Fruit fly (Drosophila melanogaster): Measurements from ENCODE around the gene Vti1b.

The Vti1b gene

dm6 chr3R:18384972-18385371, 11.8 kb upstream of the Vti1b start, which contains the start of gene CG14309:
Gene CG14309 (minus strand): TSS chr3R:18385072.
- TF ChIP-seq CG34367 (tag; optimal IDR thresholded peaks at IDR 0.05) (no peak), Pif1A (GFP tag; optimal IDR thresholded peaks at IDR 0.05) (no peak)

- TF ChIP-seq CG12605 (GFP tag; IDR thresholded peaks at IDR 0.05) (no peak), fd96Ca (GFP tag; IDR thresholded peaks at IDR 0.05) (no peak), Snoo (tag; optimal IDR thresholded peaks at IDR 0.05) (no peak), CG15710 (tag; optimal IDR thresholded peaks at IDR 0.05) (no peak), D1 (tag; optimal IDR thresholded peaks at IDR 0.05) (no peak), EcR (GFP tag; optimal IDR thresholded peaks at IDR 0.05) (no peak), CG9948 (tag; optimal IDR thresholded peaks at IDR 0.05) (no peak)
Observed at dm6 chr3R:18385593-18385992, 11.2 kb upstream of the Vti1b start, which contains the start of gene cona. Gene cona (plus strand): TSS chr3R:18385828.

dm6 chr3R:18389790-18390189, 7.0 kb upstream of the Vti1b start, which contains the start of gene Vha100-4:
Gene Vha100-4 (minus strand): TSS chr3R:18389805.
- TF ChIP-seq gl (tag; optimal IDR thresholded peaks at IDR 0.05) (no peak), rn (GFP tag; IDR thresholded peaks at IDR 0.05) (no peak), CG9948 (tag; optimal IDR thresholded peaks at IDR 0.05) (no peak), Pif1B (GFP tag; optimal IDR thresholded peaks at IDR 0.05) (no peak), Snoo (tag; optimal IDR thresholded peaks at IDR 0.05) (no peak), EcR (GFP tag; optimal IDR thresholded peaks at IDR 0.05) (no peak), CG32121 (GFP tag; IDR thresholded peaks at IDR 0.05) (no peak), Ets98B (GFP tag; IDR thresholded peaks at IDR 0.05) (no peak), CG15710 (tag; optimal IDR thresholded peaks at IDR 0.05) (no peak), CG8159 (tag; optimal IDR thresholded peaks at IDR 0.05) (no peak), CG12605 (GFP tag; IDR thresholded peaks at IDR 0.05) (no peak), CG10348 (GFP tag; IDR thresholded peaks at IDR 0.05) (no peak), fd96Ca (GFP tag; IDR thresholded peaks at IDR 0.05) (no peak), D1 (tag; optimal IDR thresholded peaks at IDR 0.05) (no peak)

- TF ChIP-seq CG17806 (tag; optimal IDR thresholded peaks at IDR 0.05) (peak; percentile 36), CG32121 (GFP tag; IDR thresholded peaks at IDR 0.05) (peak; percentile 69; the same call in 1 of the 2 replicates), CG12605 (GFP tag; IDR thresholded peaks at IDR 0.05) (peak; percentile 54), D1 (tag; optimal IDR thresholded peaks at IDR 0.05) (no peak), CG8159 (tag; optimal IDR thresholded peaks at IDR 0.05) (peak; percentile 52), CG8301 (tag; optimal IDR thresholded peaks at IDR 0.05) (no peak), Ets98B (GFP tag; IDR thresholded peaks at IDR 0.05) (peak; percentile 75), CG14655 (GFP tag; optimal IDR thresholded peaks at IDR 0.05) (no peak), Pif1A (GFP tag; optimal IDR thresholded peaks at IDR 0.05) (peak; percentile 63), gl (tag; optimal IDR thresholded peaks at IDR 0.05) (peak; percentile 44), CG10348 (GFP tag; IDR thresholded peaks at IDR 0.05) (no peak), CG15710 (tag; optimal IDR thresholded peaks at IDR 0.05) (peak; percentile 71), CG34367 (tag; optimal IDR thresholded peaks at IDR 0.05) (peak; percentile 40), CG4496 (GFP tag; IDR thresholded peaks at IDR 0.05) (no peak), Pif1B (GFP tag; optimal IDR thresholded peaks at IDR 0.05) (peak; percentile 35), EcR (GFP tag; optimal IDR thresholded peaks at IDR 0.05) (peak; percentile 1), Snoo (tag; optimal IDR thresholded peaks at IDR 0.05) (no peak), fd96Ca (GFP tag; IDR thresholded peaks at IDR 0.05) (no peak), CG9948 (tag; optimal IDR thresholded peaks at IDR 0.05) (no peak), CG13204 (GFP tag; optimal IDR thresholded peaks at IDR 0.05) (peak; percentile 36), rn (GFP tag; IDR thresholded peaks at IDR 0.05) (peak; percentile 44; the same call in 1 of the 2 replicates)
Observed at dm6 chr3R:18393436-18393835, 3.4 kb upstream of the Vti1b start.

- TF ChIP-seq Pif1A (GFP tag; optimal IDR thresholded peaks at IDR 0.05): no peak
- no peak for TF ChIP-seq CG8159 (tag; optimal IDR thresholded peaks at IDR 0.05)
- TF ChIP-seq EcR (GFP tag; optimal IDR thresholded peaks at IDR 0.05): peak; percentile 86
- no peak for TF ChIP-seq CG12605 (GFP tag; IDR thresholded peaks at IDR 0.05)
- 0 out of 3 replicates have a peak, but pooled peaks have one; percentile 32 for TF ChIP-seq CG4496 (GFP tag; IDR thresholded peaks at IDR 0.05)
- TF ChIP-seq CG32121 (GFP tag; IDR thresholded peaks at IDR 0.05): no peak
- no peak for TF ChIP-seq fd96Ca (GFP tag; IDR thresholded peaks at IDR 0.05)
- no peak for TF ChIP-seq CG14655 (GFP tag; optimal IDR thresholded peaks at IDR 0.05)
- no peak for TF ChIP-seq CG8301 (tag; optimal IDR thresholded peaks at IDR 0.05)
Observed at dm6 chr3R:18394876-18395275, 1.9 kb upstream of the Vti1b start.

dm6 chr3R:18395694-18396093, 1.1 kb upstream of the Vti1b start:
- TF ChIP-seq CG14655 (GFP tag; optimal IDR thresholded peaks at IDR 0.05) (no peak), CG10348 (GFP tag; IDR thresholded peaks at IDR 0.05) (no peak), EcR (GFP tag; optimal IDR thresholded peaks at IDR 0.05) (no peak), CG32121 (GFP tag; IDR thresholded peaks at IDR 0.05) (no peak), CG8159 (tag; optimal IDR thresholded peaks at IDR 0.05) (no peak), CG15710 (tag; optimal IDR thresholded peaks at IDR 0.05) (no peak), CG17806 (tag; optimal IDR thresholded peaks at IDR 0.05) (no peak), Pif1B (GFP tag; optimal IDR thresholded peaks at IDR 0.05) (no peak), CG8301 (tag; optimal IDR thresholded peaks at IDR 0.05) (no peak), CG13204 (GFP tag; optimal IDR thresholded peaks at IDR 0.05) (no peak), Pif1A (GFP tag; optimal IDR thresholded peaks at IDR 0.05) (no peak), CG34367 (tag; optimal IDR thresholded peaks at IDR 0.05) (no peak)
